Fruit fly (Drosophila melanogaster) whole organism, wandering third instar larva: ENCODE data around the gene sty.

Source experiments
- Abd-B ChIP-seq: fragments of >200 bp; optimal IDR thresholded peaks from 2 replicates; lab custom pipeline; 2017; ENCODE audit warnings: missing biosample characterization, missing genetic modification characterization
- Hr83 ChIP-seq: fragments of 200-300 bp; sonication (Bioruptor generic); optimal IDR thresholded peaks from 2 replicates; lab custom pipeline; 2016; ENCODE audit warnings: missing biosample characterization, mild to moderate bottlenecking, missing genetic modification characterization, moderate library complexity; ENCODE audit not compliant: poor library complexity, severe bottlenecking
- h ChIP-seq: fragments of 200-800 bp; sonication (Bioruptor generic); optimal IDR thresholded peaks from 3 replicates; lab custom pipeline; 2016; ENCODE audit warnings: missing biosample characterization, mild to moderate bottlenecking, missing genetic modification characterization
- sv ChIP-seq: fragments of 200-800 bp; sonication (Bioruptor generic); optimal IDR thresholded peaks from 3 replicates; lab custom pipeline; 2016; ENCODE audit warnings: missing biosample characterization, missing genetic modification characterization

dm6 chr3L:3442751-3443524, 18.2 kb upstream of the sty start:
- TF ChIP-seq sv = no peak
- TF ChIP-seq Abd-B (GFP tag; lab: Kevin White, UChicago) = no peak
- TF ChIP-seq h = peak; percentile 4
- TF ChIP-seq Hr83 (GFP tag; lab: Kevin White, UChicago) = peak; percentile 95
